Fruit fly (Drosophila melanogaster): ENCODE data around the gene CG8028.

Gene CG8028

dm6 chrX:19315421-19316260 lies 35.5 kb upstream of the CG8028 start:
- no peak for TF ChIP-seq psq (optimal IDR thresholded peaks at IDR 0.05)
- TF ChIP-seq EcR (GFP tag; optimal IDR thresholded peaks at IDR 0.05) = no peak
- TF ChIP-seq usp (GFP tag; optimal IDR thresholded peaks at IDR 0.05) = no peak
- no peak for TF ChIP-seq CG8478 (optimal IDR thresholded peaks at IDR 0.05)
- no peak for TF ChIP-seq Dll (optimal IDR thresholded peaks at IDR 0.05)

DNA sequence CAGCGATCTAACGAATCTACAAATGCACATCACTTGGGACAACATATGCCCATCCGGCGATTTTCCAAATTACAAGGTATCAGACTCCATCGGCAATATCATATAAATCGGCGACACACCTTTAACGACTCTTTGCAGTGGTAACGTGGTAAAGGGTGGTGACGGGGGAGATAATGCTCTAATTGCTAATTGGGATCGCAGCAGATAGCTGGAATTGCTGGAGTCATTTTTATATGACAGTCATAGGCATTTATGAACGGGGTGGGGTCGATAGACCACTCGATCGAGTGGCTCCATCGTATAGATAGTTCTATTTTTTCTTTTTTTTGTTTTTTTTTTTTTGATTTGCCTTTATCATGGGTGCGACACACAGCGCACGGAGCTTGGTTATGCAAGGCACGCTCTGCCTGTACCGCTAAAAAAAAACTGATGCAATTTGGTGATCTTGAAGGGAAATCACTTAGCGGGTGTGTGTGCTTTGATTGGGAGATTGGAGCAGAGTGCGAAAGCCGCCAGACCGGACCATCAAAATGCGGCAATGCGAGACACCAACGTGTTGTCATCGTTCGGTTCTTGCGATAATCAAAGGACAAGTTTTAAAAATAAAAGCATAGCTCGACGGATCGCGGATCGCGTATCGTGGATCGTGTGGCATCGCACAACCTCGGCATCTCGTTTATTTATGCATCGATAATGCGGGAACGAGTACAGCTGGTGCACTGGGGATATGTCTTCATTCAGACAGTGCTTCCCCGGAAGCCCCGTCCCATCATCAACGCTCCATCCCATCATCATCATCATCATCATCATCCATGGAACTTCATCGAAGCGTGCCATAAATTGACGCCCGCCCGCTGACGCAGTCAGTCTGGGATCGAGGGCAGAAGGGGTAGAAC lies 34.4 kb upstream of the CG8028 start:
- TF ChIP-seq Dll (optimal IDR thresholded peaks at IDR 0.05) = no peak
- TF ChIP-seq pan (optimal IDR thresholded peaks at IDR 0.05) = no peak
- TF ChIP-seq CG8478 (optimal IDR thresholded peaks at IDR 0.05) = no peak
- no peak for TF ChIP-seq psq (optimal IDR thresholded peaks at IDR 0.05)
- no peak for TF ChIP-seq EcR (GFP tag; optimal IDR thresholded peaks at IDR 0.05)

DNA sequence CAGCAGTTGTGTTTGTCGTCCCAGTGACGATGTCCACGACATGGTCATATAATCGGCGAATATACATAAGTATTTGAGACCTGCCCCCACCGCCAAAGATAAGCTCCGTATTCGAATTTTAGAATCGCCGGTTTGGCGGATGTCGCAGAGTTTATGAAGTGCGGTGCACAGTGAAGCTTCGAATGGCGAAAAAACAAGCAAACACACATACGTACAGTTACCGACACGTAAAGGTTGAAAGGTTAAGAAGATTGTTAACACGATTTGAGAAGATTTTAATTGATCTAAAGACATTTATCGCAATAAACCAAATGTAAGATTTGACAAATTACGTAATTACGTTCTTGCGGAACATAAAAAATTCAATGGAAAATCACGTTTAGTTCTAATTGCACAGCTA lies 29.5 kb upstream of the CG8028 start:
- TF ChIP-seq CG8478 (optimal IDR thresholded peaks at IDR 0.05) (no peak), pan (optimal IDR thresholded peaks at IDR 0.05) (no peak), Dll (optimal IDR thresholded peaks at IDR 0.05) (no peak), psq (optimal IDR thresholded peaks at IDR 0.05) (no peak), usp (GFP tag; optimal IDR thresholded peaks at IDR 0.05) (no peak), EcR (GFP tag; optimal IDR thresholded peaks at IDR 0.05) (no peak)

- TF ChIP-seq CG8478 (optimal IDR thresholded peaks at IDR 0.05) (no peak), EcR (GFP tag; optimal IDR thresholded peaks at IDR 0.05) (no peak), psq (optimal IDR thresholded peaks at IDR 0.05) (no peak), usp (GFP tag; optimal IDR thresholded peaks at IDR 0.05) (no peak)
Observed at dm6 chrX:19307810-19308456, 27.8 kb upstream of the CG8028 start, which contains the start of gene CG8051. CG8051 (minus strand) TSS chrX:19307925.

DNA sequence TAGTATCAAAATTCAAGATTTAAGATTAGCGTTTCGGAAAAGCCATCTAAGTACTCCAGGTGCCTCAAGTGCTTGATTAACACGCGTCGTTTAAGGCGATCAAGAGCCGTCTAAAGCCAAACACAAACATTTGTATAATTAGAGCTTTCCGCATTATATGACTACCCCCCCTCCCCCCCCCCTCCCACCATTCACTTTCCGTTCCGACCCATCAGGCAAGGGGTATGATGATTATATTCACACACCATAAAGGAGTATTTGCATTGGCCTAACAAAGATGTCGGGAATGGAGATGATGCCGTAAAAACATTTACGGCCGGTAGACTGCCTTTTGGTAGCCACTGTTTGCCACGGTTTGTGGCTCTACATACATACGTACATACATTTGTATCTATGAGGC lies 26.4 kb upstream of the CG8028 start:
- TF ChIP-seq psq (optimal IDR thresholded peaks at IDR 0.05) = no peak
- TF ChIP-seq Dll (optimal IDR thresholded peaks at IDR 0.05) = no peak
- no peak for TF ChIP-seq EcR (GFP tag; optimal IDR thresholded peaks at IDR 0.05)
- no peak for TF ChIP-seq CG8478 (optimal IDR thresholded peaks at IDR 0.05)

DNA sequence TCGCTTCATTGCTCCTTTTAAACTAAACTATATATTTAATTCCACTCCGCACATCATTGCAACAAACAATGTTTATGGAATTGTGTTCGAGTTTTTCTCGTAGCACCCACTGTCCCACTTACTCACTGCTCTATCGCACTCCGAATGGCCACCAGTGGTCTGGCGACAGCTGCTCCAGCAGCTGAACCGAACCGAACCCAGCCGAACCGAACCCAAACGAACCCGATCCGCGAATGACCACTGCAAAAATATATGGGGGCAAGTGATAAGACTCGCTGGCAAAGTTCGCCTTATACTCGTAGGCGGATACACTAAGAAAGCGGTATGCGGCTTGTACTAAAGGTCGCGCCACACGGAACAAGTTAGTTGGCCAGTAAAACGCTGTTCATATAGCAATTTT lies 25.0 kb upstream of the CG8028 start:
- TF ChIP-seq EcR (GFP tag; optimal IDR thresholded peaks at IDR 0.05) (no peak), pan (optimal IDR thresholded peaks at IDR 0.05) (no peak), CG8478 (optimal IDR thresholded peaks at IDR 0.05) (no peak), psq (optimal IDR thresholded peaks at IDR 0.05) (no peak), Dll (optimal IDR thresholded peaks at IDR 0.05) (no peak), usp (GFP tag; optimal IDR thresholded peaks at IDR 0.05) (no peak)

- no peak for TF ChIP-seq usp (GFP tag; optimal IDR thresholded peaks at IDR 0.05)
Observed at dm6 chrX:19299367-19299766, 19.2 kb upstream of the CG8028 start.

DNA sequence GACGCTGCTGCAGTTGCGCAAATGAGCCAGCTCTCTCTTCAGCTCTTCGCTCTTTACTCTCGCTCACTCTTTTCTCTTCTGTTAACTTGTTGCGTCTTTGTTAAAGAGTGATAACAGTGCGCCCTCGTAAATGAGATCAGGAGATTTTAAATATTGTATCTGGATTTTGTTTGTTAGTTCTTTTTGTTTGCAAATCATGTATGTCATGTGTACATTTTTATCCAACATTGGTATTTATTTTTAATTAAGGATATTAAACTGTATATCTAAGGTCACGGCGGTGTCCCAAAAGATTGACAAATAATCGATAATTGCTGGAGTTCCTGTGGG lies 18.6 kb upstream of the CG8028 start:
- TF ChIP-seq CG8478 (optimal IDR thresholded peaks at IDR 0.05) (no peak), usp (GFP tag; optimal IDR thresholded peaks at IDR 0.05) (no peak), EcR (GFP tag; optimal IDR thresholded peaks at IDR 0.05) (no peak), Dll (optimal IDR thresholded peaks at IDR 0.05) (no peak), psq (optimal IDR thresholded peaks at IDR 0.05) (no peak), pan (optimal IDR thresholded peaks at IDR 0.05) (no peak)

- TF ChIP-seq psq (optimal IDR thresholded peaks at IDR 0.05) (no peak), CG8478 (optimal IDR thresholded peaks at IDR 0.05) (no peak), usp (GFP tag; optimal IDR thresholded peaks at IDR 0.05) (no peak), Dll (optimal IDR thresholded peaks at IDR 0.05) (no peak), pan (optimal IDR thresholded peaks at IDR 0.05) (no peak), EcR (GFP tag; optimal IDR thresholded peaks at IDR 0.05) (no peak)
Observed at dm6 chrX:19297899-19298784, 18.0 kb upstream of the CG8028 start, which contains the start of gene CG8034. CG8034 (minus strand) TSS chrX:19298162.

DNA sequence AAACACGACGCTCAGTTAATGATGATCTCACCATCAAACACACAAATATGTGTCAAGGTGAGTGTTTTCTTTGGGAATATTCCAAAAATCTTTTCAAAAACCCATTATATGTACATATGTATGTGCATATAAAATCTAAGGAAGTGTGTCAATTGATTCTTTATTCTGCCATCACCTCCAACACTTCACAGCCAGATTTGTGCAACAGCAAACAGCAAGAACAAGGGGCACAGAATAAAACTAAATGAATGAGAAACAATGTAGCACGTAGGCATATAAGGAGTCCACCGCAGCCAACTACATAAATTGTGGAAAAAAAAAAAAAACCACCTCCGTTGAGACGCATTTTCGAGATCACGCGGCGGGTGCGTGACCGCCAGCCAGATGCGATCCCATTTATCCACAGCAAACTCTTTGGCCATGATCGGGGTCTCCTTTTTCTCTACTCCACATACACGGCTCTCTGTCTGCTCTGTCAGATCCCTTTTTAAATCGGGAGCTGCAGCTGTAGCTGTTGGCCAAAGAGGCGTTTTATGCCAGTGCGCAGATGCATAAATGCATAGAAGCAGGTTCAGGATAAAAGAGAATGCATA lies 15.8 kb upstream of the CG8028 start:
- TF ChIP-seq EcR (GFP tag; optimal IDR thresholded peaks at IDR 0.05) (no peak), CG8478 (optimal IDR thresholded peaks at IDR 0.05) (no peak), Dll (optimal IDR thresholded peaks at IDR 0.05) (no peak), pan (optimal IDR thresholded peaks at IDR 0.05) (no peak), usp (GFP tag; optimal IDR thresholded peaks at IDR 0.05) (no peak), psq (optimal IDR thresholded peaks at IDR 0.05) (no peak)

DNA sequence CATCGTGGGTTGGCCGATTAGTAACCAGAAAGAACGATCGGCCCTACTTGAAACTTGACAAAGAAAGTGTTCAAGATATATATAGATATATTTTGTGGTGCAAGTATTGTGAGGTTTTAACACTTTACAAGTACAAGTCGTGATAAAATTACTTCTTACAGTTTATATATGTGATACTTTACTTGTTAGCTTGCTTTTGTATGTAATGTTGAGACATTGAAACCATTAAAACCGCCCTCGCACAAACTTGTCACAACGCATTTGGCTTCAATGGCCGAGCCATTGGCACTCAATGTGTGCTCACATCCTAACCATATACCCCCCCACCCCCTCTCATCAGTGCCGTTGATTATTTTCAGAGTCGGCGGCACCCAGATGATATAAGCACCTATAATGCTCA lies 14.8 kb upstream of the CG8028 start:
- TF ChIP-seq CG8478 (optimal IDR thresholded peaks at IDR 0.05) (no peak), psq (optimal IDR thresholded peaks at IDR 0.05) (no peak), usp (GFP tag; optimal IDR thresholded peaks at IDR 0.05) (no peak), pan (optimal IDR thresholded peaks at IDR 0.05) (no peak), Dll (optimal IDR thresholded peaks at IDR 0.05) (no peak), EcR (GFP tag; optimal IDR thresholded peaks at IDR 0.05) (no peak)

Measured in whole organism.